Worm (Caenorhabditis elegans): ENCODE measurements around the gene F12E12.1.

The F12E12.1 gene

DNA sequence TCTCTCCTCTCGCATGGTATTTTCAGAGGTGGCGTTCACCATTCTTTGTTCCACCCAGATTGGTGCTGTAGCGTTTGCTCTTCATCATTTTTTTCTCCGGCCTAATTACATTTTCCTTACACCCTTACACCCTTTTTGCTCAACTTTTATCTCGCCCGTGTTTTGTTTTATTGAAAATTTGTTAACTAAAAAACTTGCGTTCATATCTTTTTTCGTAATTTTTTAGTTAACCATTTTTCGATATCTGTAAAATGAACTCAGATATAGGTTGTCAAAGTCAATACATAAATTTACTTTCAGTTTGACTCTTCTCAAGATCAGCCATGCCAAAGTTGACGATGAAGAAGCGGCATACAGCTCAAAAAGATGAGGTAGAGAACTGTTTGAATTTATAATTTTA, at the start of gene F12E12.1:
TSS of gene F12E12.1 (plus strand) at position 301 of the 400 bp plus-strand sequence.
- TF ChIP-seq daf-12 (tag; optimal IDR thresholded peaks at IDR 0.05) (no peak), lin-39 (tag; optimal IDR thresholded peaks at IDR 0.05) (no peak), nhr-11 (tag; optimal IDR thresholded peaks at IDR 0.05) (no peak), nhr-6 (tag; optimal IDR thresholded peaks at IDR 0.05) (no peak), nhr-28 (tag; optimal IDR thresholded peaks at IDR 0.05) (no peak), vab-7 (GFP tag; IDR thresholded peaks at IDR 0.05) (no peak), lim-7 (GFP tag; IDR thresholded peaks at IDR 0.05) (no peak), mep-1 (tag; optimal IDR thresholded peaks at IDR 0.05) (no peak), hmg-1.1 (GFP tag; IDR thresholded peaks at IDR 0.05) (no peak), nhr-102 (tag; optimal IDR thresholded peaks at IDR 0.05) (no peak), set-16 (GFP tag; IDR thresholded peaks at IDR 0.05) (no peak), nhr-76 (tag; optimal IDR thresholded peaks at IDR 0.05) (no peak), ceh-82 (tag; optimal IDR thresholded peaks at IDR 0.05) (no peak), daf-16 (GFP tag; optimal IDR thresholded peaks at IDR 0.05) (no peak), daf-16 (tag; optimal IDR thresholded peaks at IDR 0.05) (no peak), nhr-48 (tag; optimal IDR thresholded peaks at IDR 0.05) (no peak)

DNA sequence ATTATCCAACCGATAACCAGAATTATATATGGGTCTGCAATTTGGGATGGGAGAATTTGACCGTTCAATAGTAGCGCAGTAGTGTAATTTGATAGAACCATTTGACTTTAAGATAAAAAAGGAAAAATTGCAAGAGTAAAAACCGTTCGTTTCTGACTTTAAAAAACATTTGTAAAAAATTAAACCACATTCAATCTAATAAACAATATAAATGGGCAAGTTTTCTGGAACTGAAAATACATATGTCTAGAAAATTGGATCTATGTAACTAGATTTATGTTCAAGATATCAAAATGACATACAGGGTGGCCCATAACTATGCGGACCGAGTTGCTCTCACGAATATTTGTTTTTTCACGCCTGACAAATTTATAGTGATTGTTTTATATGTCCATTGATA, 47.0 kb upstream of the F12E12.1 start, which contains the start of gene srx-102:
TSS of gene srx-102 (minus strand) at position 101 of the 400 bp plus-strand sequence.
- TF ChIP-seq ceh-44 (GFP tag; IDR thresholded peaks at IDR 0.05), result no peak
- peak in 1 of 2 experiments; percentile 45 for TF ChIP-seq unc-62 (GFP tag; optimal IDR thresholded peaks at IDR 0.05 in 1 of 2)
- no peak for TF ChIP-seq unc-62 (tag; optimal IDR thresholded peaks at IDR 0.05)
- TF ChIP-seq nhr-102 (tag; optimal IDR thresholded peaks at IDR 0.05), result no peak

DNA sequence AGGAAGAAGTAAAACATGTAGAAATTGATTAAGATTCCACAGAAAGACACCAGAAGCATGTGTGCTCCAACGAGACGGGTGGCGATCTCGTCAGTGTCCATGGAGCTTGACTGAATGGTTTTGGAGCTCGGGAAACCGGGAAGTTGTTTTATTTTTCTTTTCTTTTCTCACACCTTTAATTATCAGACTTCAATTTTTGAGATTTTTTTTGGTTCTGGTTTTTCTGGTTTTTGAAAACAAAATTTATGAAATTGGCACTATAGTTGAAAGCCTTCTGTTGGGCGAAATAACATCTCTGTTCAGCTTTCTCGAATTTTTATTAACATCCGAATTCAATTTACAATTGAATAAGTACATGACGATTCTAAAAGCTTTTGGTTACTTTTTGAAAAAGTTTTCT, 42.1 kb upstream of the F12E12.1 start, which contains the start of gene srx-104:
TSS of gene srx-104 (minus strand) at position 101 of the 400 bp plus-strand sequence.
- no peak for TF ChIP-seq D1046.2 (GFP tag; IDR thresholded peaks at IDR 0.05)
- no peak for TF ChIP-seq lin-29 (GFP tag; IDR thresholded peaks at IDR 0.05)
- TF ChIP-seq nhr-111 (GFP tag; optimal IDR thresholded peaks at IDR 0.05), result no peak
- TF ChIP-seq daf-12 (tag; optimal IDR thresholded peaks at IDR 0.05), result no peak
- no peak for TF ChIP-seq mxl-3 (GFP tag; optimal IDR thresholded peaks at IDR 0.05)
- no peak for TF ChIP-seq F44E2.7 (GFP tag; IDR thresholded peaks at IDR 0.05)
- no peak for TF ChIP-seq pha-4 (GFP tag; IDR thresholded peaks at IDR 0.05)
- TF ChIP-seq pha-4 (tag; optimal IDR thresholded peaks at IDR 0.05), result no peak

DNA sequence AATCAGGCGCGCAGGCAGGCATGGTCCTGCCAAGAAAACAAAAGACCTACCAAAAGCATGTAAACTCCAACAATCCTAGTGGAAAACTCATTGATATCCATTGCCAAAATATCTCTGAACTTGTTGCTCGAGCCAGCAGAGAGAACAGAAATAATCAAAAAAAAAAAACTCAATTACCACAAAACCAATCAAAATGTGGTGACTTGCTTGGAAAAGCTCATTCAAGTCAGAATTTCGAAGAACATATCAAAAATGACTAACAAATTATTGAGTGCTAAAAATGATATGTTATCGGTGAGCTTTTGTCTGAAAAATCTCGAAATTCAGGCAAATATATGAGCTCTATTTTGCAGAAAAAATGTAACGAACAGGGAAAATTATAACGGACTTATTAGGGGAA, 40.4 kb upstream of the F12E12.1 start, which contains the start of gene srx-105:
TSS of gene srx-105 (minus strand) at position 101 of the 400 bp plus-strand sequence.
- TF ChIP-seq lin-38 (GFP tag; IDR thresholded peaks at IDR 0.05) (no peak), spr-3 (GFP tag; optimal IDR thresholded peaks at IDR 0.05) (no peak), madf-9 (GFP tag; conservative IDR thresholded peaks at IDR 0.05) (no peak), daf-19 (GFP tag; conservative IDR thresholded peaks at IDR 0.05) (no peak), unc-39 (tag; optimal IDR thresholded peaks at IDR 0.05) (no peak), mdt-29 (GFP tag; IDR thresholded peaks at IDR 0.05) (no peak), dve-1 (tag; optimal IDR thresholded peaks at IDR 0.05; ENCODE audit: insufficient read depth) (no peak), ctbp-1 (GFP tag; IDR thresholded peaks at IDR 0.05) (no peak), egl-43 (GFP tag; IDR thresholded peaks at IDR 0.05) (no peak), saeg-2 (GFP tag; IDR thresholded peaks at IDR 0.05) (no peak), R02D3.7 (tag; optimal IDR thresholded peaks at IDR 0.05) (no peak), php-3 (GFP tag; IDR thresholded peaks at IDR 0.05) (no peak), lin-15B (tag; optimal IDR thresholded peaks at IDR 0.05) (no peak), nhr-25 (tag; optimal IDR thresholded peaks at IDR 0.05; ENCODE audit: borderline replicate concordance, insufficient read depth) (no peak), Y48G9A.11 (GFP tag; IDR thresholded peaks at IDR 0.05) (no peak), zfp-2 (tag; optimal IDR thresholded peaks at IDR 0.05) (no peak), zip-11 (GFP tag; IDR thresholded peaks at IDR 0.05) (no peak)

Data from whole organism, L4 larva.